Fruit fly (Drosophila melanogaster): ENCODE measurements around the gene Ptp61F.

Ptp61F gene

DNA sequence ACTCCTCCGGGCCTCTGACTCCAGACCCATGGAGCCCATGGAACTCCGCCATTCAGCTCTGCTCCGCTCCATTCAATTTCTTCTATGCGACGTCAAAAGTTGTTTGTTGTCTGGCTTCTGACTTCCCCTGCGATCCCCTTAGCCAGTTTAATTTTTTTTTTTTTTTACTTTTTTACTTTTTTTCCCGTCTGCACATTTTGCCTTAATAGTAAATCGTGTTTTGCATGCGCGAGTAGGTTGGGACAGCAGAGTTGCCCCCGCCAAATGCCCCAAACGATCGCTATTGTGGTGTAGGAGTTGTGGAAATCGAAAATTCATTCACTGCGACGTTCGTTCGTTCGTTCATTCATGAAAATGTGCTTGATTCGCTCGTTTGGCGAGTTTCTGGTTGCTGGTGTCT lies 34.1 kb downstream of the Ptp61F start (continued):
- TF ChIP-seq net (GFP tag; optimal IDR thresholded peaks at IDR 0.05) (peak; percentile 40), Eip93F (GFP tag; optimal IDR thresholded peaks at IDR 0.05) (no peak), Sox15 (GFP tag; optimal IDR thresholded peaks at IDR 0.05) (no peak), CG10631 (GFP tag; optimal IDR thresholded peaks at IDR 0.05) (no peak), Lpt (GFP tag; optimal IDR thresholded peaks at IDR 0.05) (peak; percentile 32), CG6854 (GFP tag; optimal IDR thresholded peaks at IDR 0.05) (no peak), Blimp-1 (GFP tag; optimal IDR thresholded peaks at IDR 0.05) (no peak), lz (GFP tag; optimal IDR thresholded peaks at IDR 0.05) (no peak), achi (GFP tag; optimal IDR thresholded peaks at IDR 0.05) (no peak), CG8632 (GFP tag; optimal IDR thresholded peaks at IDR 0.05) (no peak), topi (GFP tag; optimal IDR thresholded peaks at IDR 0.05) (no peak), esn (GFP tag; optimal IDR thresholded peaks at IDR 0.05) (no peak), CG6163 (GFP tag; IDR thresholded peaks at IDR 0.05) (no peak), dac (GFP tag; optimal IDR thresholded peaks at IDR 0.05) (no peak), CG4318 (GFP tag; optimal IDR thresholded peaks at IDR 0.05) (no peak), CG1621 (tag; optimal IDR thresholded peaks at IDR 0.05) (no peak), Eip78C (GFP tag) (peak; percentile 36), fd59A (GFP tag; optimal IDR thresholded peaks at IDR 0.05) (no peak), acj6 (GFP tag; optimal IDR thresholded peaks at IDR 0.05) (no peak)

- TF ChIP-seq Gug (GFP tag; IDR thresholded peaks at IDR 0.05) (no peak), net (GFP tag; optimal IDR thresholded peaks at IDR 0.05) (no peak), CG15336 (GFP tag; IDR thresholded peaks at IDR 0.05) (no peak), achi (GFP tag; optimal IDR thresholded peaks at IDR 0.05) (no peak), lz (GFP tag; optimal IDR thresholded peaks at IDR 0.05) (no peak), Hr38 (GFP tag; optimal IDR thresholded peaks at IDR 0.05) (no peak), Ets96B (tag; optimal IDR thresholded peaks at IDR 0.05) (no peak), acj6 (GFP tag; optimal IDR thresholded peaks at IDR 0.05) (no peak), Eip93F (GFP tag; optimal IDR thresholded peaks at IDR 0.05) (no peak), Eip75B (GFP tag; optimal IDR thresholded peaks at IDR 0.05) (no peak), CG16779 (tag; optimal IDR thresholded peaks at IDR 0.05) (no peak), spab (GFP tag; optimal IDR thresholded peaks at IDR 0.05) (no peak), Hr4 (GFP tag; optimal IDR thresholded peaks at IDR 0.05) (no peak)
Measured at dm6 chr3L:1437772-1438171, 37.3 kb downstream of the Ptp61F start, which contains the start of gene SA2. Gene SA2 (minus strand): TSS chr3L:1437872.

- TF ChIP-seq fkh (GFP tag; optimal IDR thresholded peaks at IDR 0.05) (peak; percentile 28), Lpt (GFP tag; optimal IDR thresholded peaks at IDR 0.05) (no peak)
Measured at dm6 chr3L:1431489-1432053, 43.5 kb downstream of the Ptp61F start.

- TF ChIP-seq CG8632 (GFP tag; optimal IDR thresholded peaks at IDR 0.05): no peak
- TF ChIP-seq Eip78C (GFP tag): peak; percentile 42
Measured at dm6 chr3L:1424488-1424887, 50.6 kb downstream of the Ptp61F start.

DNA sequence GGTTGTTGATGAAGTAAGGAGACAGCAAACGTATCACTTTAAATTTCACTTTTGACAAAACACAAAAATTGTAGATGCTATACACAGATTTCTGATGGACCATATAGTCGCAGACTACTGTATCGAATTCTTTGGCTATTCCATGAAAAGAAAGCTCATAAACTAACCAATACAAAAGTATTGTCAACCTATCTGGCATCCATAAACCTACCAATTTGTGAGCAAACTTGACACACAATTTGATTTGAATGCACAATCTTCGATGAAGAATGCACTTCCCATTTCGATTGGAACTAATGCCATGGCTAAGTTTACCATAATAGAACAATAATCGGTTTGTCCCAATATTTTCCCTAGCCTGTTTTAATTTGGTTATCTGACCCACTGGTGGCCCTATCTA lies 51.7 kb downstream of the Ptp61F start, which contains the start of gene CG9173:
CG9173 (minus strand) TSS at position 101 of the 400 bp plus-strand sequence.
- no peak for TF ChIP-seq spab (GFP tag; optimal IDR thresholded peaks at IDR 0.05)
- no peak for TF ChIP-seq CG6276 (GFP tag; optimal IDR thresholded peaks at IDR 0.05)
- no peak for TF ChIP-seq CG10631 (GFP tag; optimal IDR thresholded peaks at IDR 0.05)

dm6 chr3L:1420950-1421349 lies 54.1 kb downstream of the Ptp61F start:
- TF ChIP-seq CG16779 (tag; optimal IDR thresholded peaks at IDR 0.05) (no peak), vri (GFP tag; optimal IDR thresholded peaks at IDR 0.05) (no peak), CG6808 (GFP tag; optimal IDR thresholded peaks at IDR 0.05) (peak; percentile 2), achi (GFP tag; optimal IDR thresholded peaks at IDR 0.05) (peak; percentile 4), topi (GFP tag; optimal IDR thresholded peaks at IDR 0.05) (no peak), CG10631 (GFP tag; optimal IDR thresholded peaks at IDR 0.05) (peak; percentile 13), CG34406 (GFP tag; optimal IDR thresholded peaks at IDR 0.05) (no peak), Eip93F (GFP tag; optimal IDR thresholded peaks at IDR 0.05) (no peak), spab (GFP tag; optimal IDR thresholded peaks at IDR 0.05) (peak; percentile 10), CG6854 (GFP tag; optimal IDR thresholded peaks at IDR 0.05) (no peak), CG32006 (GFP tag; optimal IDR thresholded peaks at IDR 0.05) (no peak), Ets21C (GFP tag; optimal IDR thresholded peaks at IDR 0.05) (no peak), eg (GFP tag; IDR thresholded peaks at IDR 0.05) (no peak), CG1621 (tag; optimal IDR thresholded peaks at IDR 0.05) (no peak), CG3919 (GFP tag; optimal IDR thresholded peaks at IDR 0.05) (peak; percentile 16), cyc (GFP tag; optimal IDR thresholded peaks at IDR 0.05) (no peak), dsx (GFP tag; optimal IDR thresholded peaks at IDR 0.05; ENCODE audit: poor library complexity, severe bottlenecking) (no peak), CG15336 (GFP tag; IDR thresholded peaks at IDR 0.05) (no peak), Hr4 (GFP tag; optimal IDR thresholded peaks at IDR 0.05) (no peak), CG11902 (GFP tag; optimal IDR thresholded peaks at IDR 0.05) (no peak), CG6792 (GFP tag; optimal IDR thresholded peaks at IDR 0.05) (no peak)
